Worm (Caenorhabditis elegans) whole organism, young adult: ENCODE measurements around the gene C15H7.3.

Experiments used
- B0035.1 ChIP-seq: sonication (generic microtip); optimal IDR thresholded peaks from 2 replicates; lab custom pipeline; 2016; ENCODE audit warnings: missing genetic modification characterization, mild to moderate bottlenecking, missing compliant biosample characterization, missing genotype, missing genetic modification reagents
- C17E4.6 ChIP-seq: fragments of 200-800 bp; sonication (Bioruptor generic); IDR thresholded peaks from 2 replicates; pipeline ENCODE4 v1.3.6; 2022; ENCODE audit warnings: missing genetic modification reagents, missing genetic modification characterization, missing compliant biosample characterization
- F22D6.2 ChIP-seq: sonication (generic microtip); optimal IDR thresholded peaks from 2 replicates; lab custom pipeline; 2016; ENCODE audit warnings: mild to moderate bottlenecking, missing genetic modification characterization, missing compliant biosample characterization
- F23B12.7 ChIP-seq: sonication (generic microtip); optimal IDR thresholded peaks from 2 replicates; lab custom pipeline; 2017; ENCODE audit warnings: missing genetic modification characterization, mild to moderate bottlenecking, missing compliant biosample characterization, antibody characterized with exemption, moderate library complexity; ENCODE audit not compliant: insufficient read depth
- K12H6.12 ChIP-seq: fragments of 200-800 bp; sonication (Bioruptor generic); optimal IDR thresholded peaks from 2 replicates; lab custom pipeline; 2018; ENCODE audit warnings: mild to moderate bottlenecking, missing genetic modification characterization, missing compliant biosample characterization
- ama-1 ChIP-seq, 3 experiments: fragments of 150-350 bp in 1 of 3; sonication (generic microtip) in 2 of 3; optimal IDR thresholded peaks; 2 replicates each; lab custom pipeline; 2014 to 2018; ENCODE audit warnings: missing biosample characterization in 2 of 3, missing genetic modification characterization in 2 of 3, missing genetic modification reagents in 2 of 3
- aptf-2 ChIP-seq: fragments of 200-800 bp; sonication (Bioruptor generic); conservative IDR thresholded peaks from 2 replicates; pipeline ENCODE4 v1.3.6; 2022; ENCODE audit warnings: missing genetic modification reagents, missing genetic modification characterization, missing compliant biosample characterization
- athp-1 ChIP-seq: sonication (generic microtip); optimal IDR thresholded peaks from 2 replicates; lab custom pipeline; 2017; ENCODE audit warnings: mild to moderate bottlenecking, missing genetic modification characterization, missing compliant biosample characterization
- bed-2 ChIP-seq: fragments of 200-800 bp; sonication (Bioruptor generic); IDR thresholded peaks from 2 replicates; pipeline ENCODE4 v1.3.6; 2022; ENCODE audit warnings: missing genetic modification reagents, missing genetic modification characterization, missing compliant biosample characterization
- cebp-1 ChIP-seq, 2 experiments: fragments of 200-800 bp in 1 of 2; sonication (Bioruptor generic) in 1 of 2; sonication (generic microtip) in 1 of 2; IDR thresholded peaks in 1 of 2; optimal IDR thresholded peaks in 1 of 2; 2 replicates each; pipeline versions ENCODE4 v1.3.6 to Lab custom; 2017 to 2022; ENCODE audit warnings: missing compliant biosample characterization in 2 of 2, missing genetic modification characterization in 2 of 2, mild to moderate bottlenecking in 1 of 2, missing genetic modification reagents in 1 of 2, moderate library complexity in 1 of 2
- dox-1 ChIP-seq: fragments of 200-800 bp; sonication (Bioruptor generic); IDR thresholded peaks from 2 replicates; pipeline ENCODE4 v1.3.6; 2022; ENCODE audit warnings: missing genetic modification reagents, missing genetic modification characterization, missing compliant biosample characterization
- dpff-1 ChIP-seq: sonication (generic microtip); optimal IDR thresholded peaks from 2 replicates; lab custom pipeline; 2017; ENCODE audit warnings: mild to moderate bottlenecking, missing genetic modification characterization, missing compliant biosample characterization
- efl-1 ChIP-seq: fragments of 150-350 bp; optimal IDR thresholded peaks from 2 replicates; lab custom pipeline; 2014; ENCODE audit warnings: missing biosample characterization, missing genetic modification reagents, missing genetic modification characterization
- ekl-4 ChIP-seq: fragments of 200-800 bp; sonication (Bioruptor generic); IDR thresholded peaks from 2 replicates; pipeline ENCODE4 v1.3.6; 2022; ENCODE audit warnings: missing genetic modification reagents, missing genetic modification characterization, missing compliant biosample characterization
- gei-17 ChIP-seq: fragments of 200-800 bp; sonication (Bioruptor generic); optimal IDR thresholded peaks from 2 replicates; lab custom pipeline; 2018; ENCODE audit warnings: mild to moderate bottlenecking, missing genetic modification characterization, missing compliant biosample characterization
- hlh-12 ChIP-seq: sonication (generic microtip); optimal IDR thresholded peaks from 2 replicates; lab custom pipeline; 2016; ENCODE audit warnings: missing genetic modification characterization, missing compliant biosample characterization
- hmg-20 ChIP-seq: fragments of 200-800 bp; sonication (Bioruptor generic); IDR thresholded peaks from 2 replicates; pipeline ENCODE4 v1.3.6; 2022; ENCODE audit warnings: missing genetic modification reagents, missing genetic modification characterization, missing compliant biosample characterization
- hsf-1 ChIP-seq: fragments of 200-800 bp; sonication (Bioruptor generic); IDR thresholded peaks from 2 replicates; pipeline ENCODE4 v1.3.6; 2022; ENCODE audit warnings: missing genetic modification reagents, missing genetic modification characterization, missing compliant biosample characterization
- lin-54 ChIP-seq: fragments of 200-800 bp; sonication (Bioruptor generic); optimal IDR thresholded peaks from 2 replicates; lab custom pipeline; 2018; ENCODE audit warnings: mild to moderate bottlenecking, missing genetic modification characterization, missing compliant biosample characterization
- mxl-1 ChIP-seq: sonication (generic microtip); optimal IDR thresholded peaks from 2 replicates; lab custom pipeline; 2016; ENCODE audit warnings: missing genetic modification characterization, missing compliant biosample characterization
- nfya-2 ChIP-seq: fragments of 200-800 bp; sonication (Bioruptor generic); IDR thresholded peaks from 2 replicates; pipeline ENCODE4 v1.3.6; 2022; ENCODE audit warnings: missing genetic modification reagents, missing genetic modification characterization, missing compliant biosample characterization
- repo-1 ChIP-seq: sonication (generic microtip); optimal IDR thresholded peaks from 2 replicates; lab custom pipeline; 2017; ENCODE audit warnings: mild to moderate bottlenecking, missing genetic modification characterization, missing compliant biosample characterization
- snpc-1.1 ChIP-seq: sonication (generic microtip); optimal IDR thresholded peaks from 2 replicates; lab custom pipeline; 2017; ENCODE audit warnings: missing genetic modification characterization, mild to moderate bottlenecking, missing compliant biosample characterization, antibody characterized with exemption, moderate library complexity, missing genotype, missing genetic modification reagents; ENCODE audit not compliant: insufficient read depth
- snpc-1.3 ChIP-seq: sonication (generic microtip); optimal IDR thresholded peaks from 2 replicates; lab custom pipeline; 2017; ENCODE audit warnings: missing genetic modification characterization, mild to moderate bottlenecking, missing compliant biosample characterization, antibody characterized with exemption, moderate library complexity, missing genotype, missing genetic modification reagents; ENCODE audit not compliant: insufficient read depth
- sptf-2 ChIP-seq: fragments of 200-800 bp; sonication (Bioruptor generic); optimal IDR thresholded peaks from 2 replicates; lab custom pipeline; 2018; ENCODE audit warnings: mild to moderate bottlenecking, missing genetic modification characterization, missing compliant biosample characterization
- tlf-1 ChIP-seq: fragments of 200-800 bp; sonication (Bioruptor generic); optimal IDR thresholded peaks from 2 replicates; lab custom pipeline; 2018; ENCODE audit warnings: mild to moderate bottlenecking, missing genetic modification characterization, missing compliant biosample characterization
- unc-62 ChIP-seq: fragments of 150-350 bp; optimal IDR thresholded peaks from 2 replicates; lab custom pipeline; 2014; ENCODE audit warnings: missing biosample characterization, missing genetic modification reagents, missing genetic modification characterization
- zim-3 ChIP-seq: sonication (generic microtip); optimal IDR thresholded peaks from 2 replicates; lab custom pipeline; 2017; ENCODE audit warnings: mild to moderate bottlenecking, missing genetic modification characterization, moderate library complexity, missing compliant biosample characterization
- ztf-18 ChIP-seq: sonication (generic microtip); optimal IDR thresholded peaks from 2 replicates; lab custom pipeline; 2016; ENCODE audit warnings: missing genotype, mild to moderate bottlenecking, missing genetic modification characterization, missing compliant biosample characterization
- ztf-22 ChIP-seq: fragments of 200-800 bp; sonication (Bioruptor generic); optimal IDR thresholded peaks from 2 replicates; lab custom pipeline; 2018; ENCODE audit warnings: mild to moderate bottlenecking, missing genetic modification characterization, moderate library complexity, missing compliant biosample characterization

C15H7.3 gene

ce11 chrIII:9662266-9662959 lies 10.6 kb upstream of the C15H7.3 start:
- TF ChIP-seq dox-1 (GFP tag; lab: Robert Waterston, UW): no peak
- no peak for TF ChIP-seq dpff-1 (tag; lab: Kevin White, UChicago)
- no peak for TF ChIP-seq gei-17 (GFP tag; lab: Kevin White, UChicago)
- TF ChIP-seq hsf-1 (GFP tag; lab: Robert Waterston, UW): no peak
- peak; percentile 22 for TF ChIP-seq K12H6.12 (tag; lab: Kevin White, UChicago)

ce11 chrIII:9661119-9661518 lies 9.3 kb upstream of the C15H7.3 start:
- TF ChIP-seq ekl-4 (GFP tag; lab: Robert Waterston, UW) (no peak), F22D6.2 (tag; lab: Kevin White, UChicago) (no peak), F23B12.7 (tag; lab: Kevin White, UChicago) (no peak), ztf-22 (GFP tag; lab: Kevin White, UChicago) (no peak), efl-1 (GFP tag; lab: Kevin White, UChicago) (no peak), lin-54 (GFP tag; lab: Kevin White, UChicago) (no peak), bed-2 (GFP tag; lab: Robert Waterston, UW) (no peak)

DNA sequence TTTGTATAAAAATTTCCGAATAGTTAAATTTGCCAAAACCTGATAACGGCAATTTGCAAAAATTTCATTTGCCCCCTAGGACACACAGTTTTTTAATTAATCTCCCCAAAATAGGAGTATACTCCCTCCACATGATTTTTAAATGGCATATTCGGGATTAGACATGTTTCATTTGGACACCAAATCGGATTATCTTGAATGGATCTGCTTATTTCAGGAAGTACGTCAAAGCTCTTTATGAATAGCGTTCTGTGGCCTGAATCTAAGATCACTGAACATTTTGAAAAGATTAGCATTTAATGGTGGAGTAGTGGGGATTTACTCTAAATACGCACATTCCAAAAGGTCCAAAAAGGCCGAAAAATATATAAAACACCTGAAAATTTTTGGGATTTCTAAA lies 6.8 kb upstream of the C15H7.3 start:
- TF ChIP-seq lin-54 (GFP tag; lab: Kevin White, UChicago) (no peak), mxl-1 (tag; lab: Kevin White, UChicago) (no peak), gei-17 (GFP tag; lab: Kevin White, UChicago) (no peak), sptf-2 (GFP tag; lab: Kevin White, UChicago) (no peak), athp-1 (tag; lab: Kevin White, UChicago) (no peak), nfya-2 (GFP tag; lab: Robert Waterston, UW) (no peak), cebp-1 (GFP tag; IDR thresholded peaks at IDR 0.05; lab: Robert Waterston, UW) (no peak), cebp-1 (tag; optimal IDR thresholded peaks at IDR 0.05; lab: Kevin White, UChicago) (no peak), zim-3 (tag; lab: Kevin White, UChicago) (no peak), snpc-1.3 (tag; lab: Kevin White, UChicago) (no peak), tlf-1 (GFP tag; lab: Kevin White, UChicago) (no peak), C17E4.6 (no peak), B0035.1 (no peak), ztf-18 (tag; lab: Kevin White, UChicago) (no peak), ama-1 (optimal IDR thresholded peaks at IDR 0.05; lab: Kevin White, UChicago) (no peak), ama-1 (GFP tag; optimal IDR thresholded peaks at IDR 0.05; lab: Kevin White, UChicago) (no peak), bed-2 (GFP tag; lab: Robert Waterston, UW) (no peak)

ce11 chrIII:9655802-9656201 lies 4.0 kb upstream of the C15H7.3 start, which contains the start of gene C15H7.4:
Gene C15H7.4 (minus strand): TSS chrIII:9655902.
- TF ChIP-seq hlh-12 (no peak), repo-1 (tag; lab: Kevin White, UChicago) (no peak), hmg-20 (GFP tag; lab: Robert Waterston, UW) (no peak), mxl-1 (tag; lab: Kevin White, UChicago) (no peak), unc-62 (no peak), nfya-2 (GFP tag; lab: Robert Waterston, UW) (no peak), snpc-1.1 (no peak), aptf-2 (GFP tag; lab: Robert Waterston, UW) (no peak)
